Worm (Caenorhabditis elegans): ENCODE results near the gene gcy-15.

DNA sequence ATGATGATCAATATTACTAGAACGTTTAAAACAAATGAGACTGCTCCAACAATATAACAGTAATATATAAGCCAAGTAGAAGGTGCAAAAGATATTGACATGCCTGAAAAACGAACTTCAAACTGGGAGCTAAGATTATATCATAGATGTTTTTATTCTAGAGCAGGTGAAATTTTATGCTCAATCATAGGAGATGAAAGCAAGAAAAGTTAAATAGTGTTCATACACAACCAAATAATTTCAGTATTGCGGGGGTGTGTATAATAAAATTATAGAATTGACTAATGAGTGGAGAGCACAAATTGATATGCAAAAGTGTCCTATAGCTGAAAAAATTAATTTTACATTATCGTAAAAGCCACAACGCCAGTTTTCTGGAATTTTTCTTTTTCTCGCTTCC is 37.9 kb downstream of the gcy-15 start, which contains the start of gene sri-34:
- TF ChIP-seq zfp-3 (GFP tag; conservative IDR thresholded peaks at IDR 0.05) (no peak), aly-2 (tag; optimal IDR thresholded peaks at IDR 0.05) (no peak)
